Fruit fly (Drosophila melanogaster): Measurements from ENCODE around the gene CG31097.

The CG31097 gene

dm6 chr3R:25262322-25262761, 35.2 kb downstream of the CG31097 start, which contains the start of the genes Kdsr and CG11858 (continued):
- peak in 1 of 2 experiments; percentile 49 for TF ChIP-seq crp (GFP tag; optimal IDR thresholded peaks at IDR 0.05)
- no peak for TF ChIP-seq Atf-2 (GFP tag; optimal IDR thresholded peaks at IDR 0.05)
- TF ChIP-seq Sry-δ (GFP tag; optimal IDR thresholded peaks at IDR 0.05) = peak; percentile 58
- no peak for TF ChIP-seq en (GFP tag; optimal IDR thresholded peaks at IDR 0.05)
- peak; percentile 57 for TF ChIP-seq CG13894 (tag; optimal IDR thresholded peaks at IDR 0.05)
- peak; percentile 47 for TF ChIP-seq fd3F (GFP tag; optimal IDR thresholded peaks at IDR 0.05)
- peak; percentile 38; the same call in 1 of the 2 replicates for TF ChIP-seq rib (GFP tag; IDR thresholded peaks at IDR 0.05)
- TF ChIP-seq CG43689 (GFP tag; IDR thresholded peaks at IDR 0.05) = 0 out of 2 replicates have a peak, but pooled peaks have one; percentile 15
- TF ChIP-seq twi (tag; optimal IDR thresholded peaks at IDR 0.05) = peak; percentile 30
- TF ChIP-seq CG3838 (GFP tag; optimal IDR thresholded peaks at IDR 0.05) = peak; percentile 42
- TF ChIP-seq trem (tag; optimal IDR thresholded peaks at IDR 0.05) = peak; percentile 38
- TF ChIP-seq CG4404 (GFP tag; IDR thresholded peaks at IDR 0.05) = peak; percentile 47; the same call in 1 of the 2 replicates
- peak; percentile 63 to 70 for TF ChIP-seq Pdp1 (GFP tag; optimal IDR thresholded peaks at IDR 0.05)
- TF ChIP-seq Oli (tag; optimal IDR thresholded peaks at IDR 0.05) = peak; percentile 46
- peak; percentile 35; the same call in 1 of the 2 replicates for TF ChIP-seq CG5953 (GFP tag; IDR thresholded peaks at IDR 0.05)
- TF ChIP-seq lmd (GFP tag; IDR thresholded peaks at IDR 0.05) = peak; percentile 64
- TF ChIP-seq Nf-YC (tag; optimal IDR thresholded peaks at IDR 0.05) = peak; percentile 60
- TF ChIP-seq ranshi (GFP tag; IDR thresholded peaks at IDR 0.05) = peak; percentile 54; the same call in 1 of the 2 replicates
- no peak for TF ChIP-seq CG10321 (GFP tag; IDR thresholded peaks at IDR 0.05)
- TF ChIP-seq CG1647 (GFP tag; optimal IDR thresholded peaks at IDR 0.05) = peak; percentile 19
- TF ChIP-seq CG3995 (GFP tag; optimal IDR thresholded peaks at IDR 0.05) = peak; percentile 4
- no peak for TF ChIP-seq gcm (GFP tag; optimal IDR thresholded peaks at IDR 0.05)
- TF ChIP-seq zen (tag; optimal IDR thresholded peaks at IDR 0.05) = peak; percentile 51
- TF ChIP-seq ash1 (GFP tag; optimal IDR thresholded peaks at IDR 0.05) = no peak
- TF ChIP-seq chn (GFP tag; optimal IDR thresholded peaks at IDR 0.05) = peak; percentile 65
- no peak for TF ChIP-seq Lpt (GFP tag; optimal IDR thresholded peaks at IDR 0.05)
- TF ChIP-seq CG11247 (GFP tag; IDR thresholded peaks at IDR 0.05) = 0 out of 2 replicates have a peak, but pooled peaks have one; percentile 18
- peak; percentile 72 for TF ChIP-seq ssp (GFP tag; IDR thresholded peaks at IDR 0.05)
- TF ChIP-seq H2.0 (GFP tag; IDR thresholded peaks at IDR 0.05) = peak; percentile 60; the same call in 1 of the 2 replicates
- peak; percentile 91 for TF ChIP-seq sens (GFP tag)
- peak; percentile 83 for TF ChIP-seq lilli (GFP tag; optimal IDR thresholded peaks at IDR 0.05)
- peak; percentile 30 for TF ChIP-seq CG4617 (GFP tag; optimal IDR thresholded peaks at IDR 0.05; ENCODE audit: borderline replicate concordance)
- peak; percentile 41 for TF ChIP-seq CHES-1-like (GFP tag; optimal IDR thresholded peaks at IDR 0.05)
- no peak for TF ChIP-seq CG15011 (GFP tag; optimal IDR thresholded peaks at IDR 0.05)
- TF ChIP-seq CG1603 (tag; optimal IDR thresholded peaks at IDR 0.05) = peak; percentile 57
- TF ChIP-seq sim (GFP tag; IDR thresholded peaks at IDR 0.05) = 0 out of 2 replicates have a peak, but pooled peaks have one; percentile 17
- peak; percentile 63 for TF ChIP-seq CG10147 (GFP tag; optimal IDR thresholded peaks at IDR 0.05)
- TF ChIP-seq Bteb2 (GFP tag; optimal IDR thresholded peaks at IDR 0.05) = peak; percentile 68
- peak; percentile 23; the same call in 1 of the 2 replicates for TF ChIP-seq CG32767 (GFP tag; IDR thresholded peaks at IDR 0.05)
- peak; percentile 45; the same call in 1 of the 4 replicates for TF ChIP-seq Dll (GFP tag; IDR thresholded peaks at IDR 0.05; ENCODE audit: partially characterized antibody)
- peak; percentile 82 for TF ChIP-seq CG2712 (tag; optimal IDR thresholded peaks at IDR 0.05)
- TF ChIP-seq phol (tag; optimal IDR thresholded peaks at IDR 0.05) = peak; percentile 75
- TF ChIP-seq CG11504 (tag; optimal IDR thresholded peaks at IDR 0.05) = no peak
- no peak for TF ChIP-seq abd-A (tag; optimal IDR thresholded peaks at IDR 0.05)
- peak; percentile 94 for TF ChIP-seq Ets65A (GFP tag)
- TF ChIP-seq CG13123 (GFP tag; optimal IDR thresholded peaks at IDR 0.05) = peak; percentile 6
- TF ChIP-seq oc (tag; optimal IDR thresholded peaks at IDR 0.05) = peak; percentile 67
- TF ChIP-seq Lhr (GFP tag; optimal IDR thresholded peaks at IDR 0.05) = peak; percentile 37
- TF ChIP-seq Fer3 (tag; optimal IDR thresholded peaks at IDR 0.05) = peak; percentile 61
- no peak for TF ChIP-seq cato (GFP tag; optimal IDR thresholded peaks at IDR 0.05; ENCODE audit: borderline replicate concordance)
